Fruit fly (Drosophila melanogaster) whole organism, wandering third instar larva: ENCODE measurements around the gene lilli.

ENCODE experiments used
- Dif ChIP-seq: fragments of 200-275, 200-300 bp; sonication (Bioruptor generic); optimal IDR thresholded peaks from 2 replicates; lab custom pipeline; 2018; ENCODE audit warnings: missing biosample characterization, missing genetic modification characterization; ENCODE audit not compliant: partially characterized antibody
- tai ChIP-seq: sonication (Bioruptor generic); optimal IDR thresholded peaks from 2 replicates; lab custom pipeline; 2016; ENCODE audit warnings: missing biosample characterization, missing genetic modification characterization

DNA sequence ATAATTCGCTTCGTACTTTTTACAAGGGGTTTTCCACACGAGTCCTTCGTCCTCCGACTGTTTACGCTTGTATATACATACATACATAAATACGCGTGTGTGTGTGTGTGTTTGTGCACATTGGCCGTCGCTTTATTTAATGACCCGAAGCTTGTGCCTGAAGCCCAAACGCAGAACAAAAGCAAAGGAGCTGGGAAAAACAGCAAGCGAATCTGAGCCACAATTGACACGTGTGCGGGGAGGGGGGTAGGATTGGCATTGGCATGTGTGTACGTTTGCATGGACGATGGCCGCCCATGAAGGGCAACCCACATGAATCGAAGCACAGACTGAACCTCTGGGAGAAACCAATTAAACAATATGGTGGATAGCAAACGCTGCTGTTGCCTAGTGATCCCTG lies 8.6 kb downstream of the lilli start:
- no peak for TF ChIP-seq tai
- TF ChIP-seq Dif (GFP tag; lab: Kevin White, UChicago) = no peak
